Worm (Caenorhabditis elegans): Measurements from ENCODE around the gene B0280.7.

DNA sequence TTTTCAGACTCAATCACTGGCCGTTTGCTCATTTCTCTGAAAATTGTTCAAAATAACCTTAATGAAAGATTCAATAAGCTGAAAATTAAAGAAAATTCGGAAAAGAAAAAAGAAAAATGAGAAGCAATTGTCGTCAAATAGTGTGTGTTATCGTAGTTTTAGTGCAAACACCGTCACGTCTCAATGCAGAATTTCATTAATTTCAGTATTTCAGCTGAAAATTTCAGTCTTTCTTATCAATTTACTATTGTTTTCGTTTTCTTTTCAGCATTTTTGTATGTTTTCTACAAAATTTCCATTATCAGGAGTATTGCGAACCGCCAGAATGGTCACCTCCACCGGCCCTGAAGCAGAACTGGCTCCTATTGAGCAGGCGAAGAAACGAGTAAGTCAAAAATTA is 11.2 kb upstream of the B0280.7 start, which contains the start of the genes B0280.9 and rpia-1:
- TF ChIP-seq ztf-29 (GFP tag; IDR thresholded peaks at IDR 0.05) (no peak), tab-1 (GFP tag; IDR thresholded peaks at IDR 0.05) (no peak), klf-2 (GFP tag; conservative IDR thresholded peaks at IDR 0.05) (no peak), cog-1 (tag; optimal IDR thresholded peaks at IDR 0.05) (no peak), flt-1 (GFP tag; IDR thresholded peaks at IDR 0.05) (no peak), ztf-23 (GFP tag; IDR thresholded peaks at IDR 0.05) (no peak), ref-1 (GFP tag; conservative IDR thresholded peaks at IDR 0.05) (no peak), T22C8.4 (GFP tag; IDR thresholded peaks at IDR 0.05) (no peak)
